Fruit fly (Drosophila melanogaster): Measurements from ENCODE around the gene Hrb27C.

The Hrb27C gene

DNA sequence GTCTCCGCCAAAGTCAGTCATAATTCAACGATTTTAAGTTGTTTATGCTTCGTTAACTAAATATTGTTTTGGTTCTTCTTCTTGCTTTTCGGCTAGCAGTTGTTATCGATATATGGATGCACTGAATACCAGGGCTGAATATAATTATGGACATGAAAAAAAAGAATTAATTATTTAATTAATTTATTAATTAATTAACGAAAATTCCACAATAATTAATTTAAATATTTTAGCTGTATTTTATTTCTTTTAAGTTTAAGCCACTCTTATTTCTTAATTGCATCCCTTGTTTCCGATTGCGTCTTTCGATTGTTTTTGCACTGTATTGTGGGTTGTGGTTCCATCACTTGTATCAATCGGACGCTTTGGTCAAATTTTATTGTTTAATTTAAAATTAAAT lies 29.6 kb downstream of the Hrb27C start, which contains the start of the genes Gas41 and SA1 (continued):
- TF ChIP-seq fd85E (GFP tag; optimal IDR thresholded peaks at IDR 0.05) (no peak), CG34406 (GFP tag; optimal IDR thresholded peaks at IDR 0.05) (no peak), fd59A (GFP tag; optimal IDR thresholded peaks at IDR 0.05) (peak; percentile 57), Sox14 (GFP tag; optimal IDR thresholded peaks at IDR 0.05) (no peak), Eip78C (GFP tag) (no peak), dac (GFP tag; optimal IDR thresholded peaks at IDR 0.05) (no peak), Hr4 (GFP tag; optimal IDR thresholded peaks at IDR 0.05) (no peak)

DNA sequence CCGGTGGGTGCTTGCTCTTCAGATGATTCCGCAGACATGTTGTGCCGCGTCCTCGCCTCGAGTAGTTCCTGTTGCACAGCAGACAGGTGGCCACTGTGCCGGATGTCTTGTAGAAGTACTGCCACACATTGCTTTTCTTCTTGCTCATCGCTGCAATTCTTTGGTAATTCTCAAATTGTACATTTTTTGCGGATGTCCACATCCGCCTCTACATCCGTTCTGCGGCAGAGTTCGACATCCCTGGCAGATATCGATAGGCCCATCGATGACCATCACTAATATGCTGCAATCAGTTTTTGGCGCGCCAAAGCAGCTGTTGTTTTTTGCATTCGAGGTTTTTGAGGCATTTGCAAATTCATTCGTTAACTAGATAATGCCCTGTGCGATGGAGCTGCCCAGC lies 36.2 kb downstream of the Hrb27C start, which contains the start of the genes CG13775 and CG3430:
Gene CG13775, minus strand, starts transcription at position 226 of the 400 bp plus-strand sequence.
Gene CG3430, plus strand, starts transcription at position 284 of the 400 bp plus-strand sequence.
- TF ChIP-seq cyc (GFP tag; optimal IDR thresholded peaks at IDR 0.05), result no peak
- peak; percentile 59 for TF ChIP-seq vri (GFP tag; optimal IDR thresholded peaks at IDR 0.05)
- no peak for TF ChIP-seq Lpt (GFP tag; optimal IDR thresholded peaks at IDR 0.05)
- TF ChIP-seq eg (GFP tag; IDR thresholded peaks at IDR 0.05), result no peak
- no peak for TF ChIP-seq CG15336 (GFP tag; IDR thresholded peaks at IDR 0.05)
- TF ChIP-seq CG10669 (GFP tag; optimal IDR thresholded peaks at IDR 0.05), result no peak
- TF ChIP-seq esn (GFP tag; optimal IDR thresholded peaks at IDR 0.05), result peak; percentile 45
- TF ChIP-seq Eip78C (GFP tag), result no peak
- TF ChIP-seq CG31627 (GFP tag; optimal IDR thresholded peaks at IDR 0.05), result peak; percentile 22
- TF ChIP-seq fkh (GFP tag; optimal IDR thresholded peaks at IDR 0.05), result no peak
- no peak for TF ChIP-seq lz (GFP tag; optimal IDR thresholded peaks at IDR 0.05)
- no peak for TF ChIP-seq fd59A (GFP tag; optimal IDR thresholded peaks at IDR 0.05)
- no peak for TF ChIP-seq CG32006 (GFP tag; optimal IDR thresholded peaks at IDR 0.05)
- TF ChIP-seq CG8319 (GFP tag; optimal IDR thresholded peaks at IDR 0.05), result no peak
- no peak for TF ChIP-seq CG9139 (GFP tag; optimal IDR thresholded peaks at IDR 0.05)
- TF ChIP-seq CG6854 (GFP tag; optimal IDR thresholded peaks at IDR 0.05), result peak; percentile 35
- TF ChIP-seq Smox (GFP tag; optimal IDR thresholded peaks at IDR 0.05), result no peak

DNA sequence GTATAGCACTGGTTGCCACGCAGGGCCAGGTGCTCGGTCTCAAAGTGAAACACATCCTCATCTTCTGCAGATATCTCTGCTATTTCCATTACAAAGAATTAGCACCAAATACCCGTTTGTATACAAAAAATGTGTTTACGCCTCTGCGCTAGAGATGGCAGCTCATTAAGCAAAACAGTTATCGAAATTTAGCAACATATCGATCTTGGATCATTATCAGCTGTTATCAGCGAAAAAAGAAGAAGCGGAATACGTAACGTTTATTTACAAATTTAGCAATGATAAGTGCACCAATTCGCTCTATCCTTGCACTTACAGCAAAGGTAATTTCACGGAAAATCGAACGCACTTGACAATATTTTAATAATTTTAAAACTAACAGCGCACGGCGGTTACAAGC lies 39.7 kb downstream of the Hrb27C start, which contains the start of the genes Atac1 and Hmgcl:
Gene Atac1, minus strand, starts transcription at position 164 of the 400 bp plus-strand sequence.
Gene Hmgcl, plus strand, starts transcription at position 213 of the 400 bp plus-strand sequence.
- TF ChIP-seq CG10631 (GFP tag; optimal IDR thresholded peaks at IDR 0.05) (no peak), vri (GFP tag; optimal IDR thresholded peaks at IDR 0.05) (peak; percentile 93)

DNA sequence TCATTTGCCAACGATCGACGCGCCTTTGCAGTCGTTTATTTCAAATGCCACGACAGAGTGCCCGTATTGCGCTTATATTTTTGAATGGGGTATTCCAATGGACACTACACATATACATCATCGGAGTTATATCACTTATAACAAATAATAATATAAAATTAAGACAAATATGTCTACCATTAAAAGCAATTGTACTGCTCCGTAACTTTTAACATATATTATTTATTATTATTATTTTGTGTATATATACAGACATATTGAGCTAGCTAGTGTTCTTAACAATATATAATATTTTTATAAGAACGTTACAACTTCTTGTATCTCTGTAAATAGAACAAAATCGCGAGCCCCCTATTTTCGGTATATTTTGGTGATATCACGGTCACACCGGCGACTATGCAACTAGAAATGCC lies 43.5 kb downstream of the Hrb27C start, which contains the start of the genes sip2 and Coprox:
Gene sip2, minus strand, starts transcription at position 53 of the 413 bp plus-strand sequence.
Gene Coprox, plus strand, starts transcription at position 400 of the 413 bp plus-strand sequence.
- TF ChIP-seq pdm3 (GFP tag; optimal IDR thresholded peaks at IDR 0.05) (no peak), CG11902 (GFP tag; optimal IDR thresholded peaks at IDR 0.05) (no peak), dsx (GFP tag; optimal IDR thresholded peaks at IDR 0.05; ENCODE audit: poor library complexity, severe bottlenecking) (peak; percentile 70), spab (GFP tag; optimal IDR thresholded peaks at IDR 0.05) (no peak), Blimp-1 (GFP tag; optimal IDR thresholded peaks at IDR 0.05) (no peak), CG11294 (GFP tag; IDR thresholded peaks at IDR 0.05) (no peak), CG8319 (GFP tag; optimal IDR thresholded peaks at IDR 0.05) (no peak), svp (GFP tag) (no peak), salr (GFP tag; optimal IDR thresholded peaks at IDR 0.05) (no peak), esn (GFP tag; optimal IDR thresholded peaks at IDR 0.05) (peak; percentile 58), fkh (GFP tag; optimal IDR thresholded peaks at IDR 0.05) (peak; percentile 83), Ets21C (GFP tag; optimal IDR thresholded peaks at IDR 0.05) (no peak), dac (GFP tag; optimal IDR thresholded peaks at IDR 0.05) (no peak), Gug (GFP tag; IDR thresholded peaks at IDR 0.05) (peak; percentile 22; the same call in 1 of the 2 replicates), CG15336 (GFP tag; IDR thresholded peaks at IDR 0.05) (no peak; the same call in 1 of the 2 replicates), net (GFP tag; optimal IDR thresholded peaks at IDR 0.05) (no peak), CG8119 (GFP tag; IDR thresholded peaks at IDR 0.05) (peak; percentile 54; the same call in 1 of the 3 replicates), cyc (GFP tag; optimal IDR thresholded peaks at IDR 0.05) (peak; percentile 34), Hr39 (GFP tag; optimal IDR thresholded peaks at IDR 0.05) (no peak), CG31627 (GFP tag; optimal IDR thresholded peaks at IDR 0.05) (peak; percentile 5), Met (GFP tag; optimal IDR thresholded peaks at IDR 0.05) (no peak), CG7368 (GFP tag; optimal IDR thresholded peaks at IDR 0.05) (no peak), achi (GFP tag; optimal IDR thresholded peaks at IDR 0.05) (no peak), CG34406 (GFP tag; optimal IDR thresholded peaks at IDR 0.05) (no peak), eg (GFP tag; IDR thresholded peaks at IDR 0.05) (peak; percentile 77), Eip93F (GFP tag; optimal IDR thresholded peaks at IDR 0.05) (peak; percentile 13), CG1621 (tag; optimal IDR thresholded peaks at IDR 0.05) (no peak), Sox102F (GFP tag; optimal IDR thresholded peaks at IDR 0.05) (no peak), fd59A (GFP tag; optimal IDR thresholded peaks at IDR 0.05) (no peak), CG3032 (tag; optimal IDR thresholded peaks at IDR 0.05) (peak; percentile 77), Lpt (GFP tag; optimal IDR thresholded peaks at IDR 0.05) (no peak), vri (GFP tag; optimal IDR thresholded peaks at IDR 0.05) (peak; percentile 34), OdsH (GFP tag; optimal IDR thresholded peaks at IDR 0.05) (no peak)
